Fruit fly (Drosophila melanogaster): ENCODE measurements around the gene CG43736.

CG43736 gene

dm6 chrX:6867175-6868023 is 3.7 kb downstream of the CG43736 start, which contains the start of gene CG14434 (continued):
- TF ChIP-seq zen (tag; optimal IDR thresholded peaks at IDR 0.05), result peak; percentile 21
- TF ChIP-seq tll (GFP tag; optimal IDR thresholded peaks at IDR 0.05), result no peak
- TF ChIP-seq CG1024 (GFP tag; IDR thresholded peaks at IDR 0.05), result no peak
- TF ChIP-seq CG2120 (GFP tag; optimal IDR thresholded peaks at IDR 0.05), result peak; percentile 70
- TF ChIP-seq Dad (GFP tag; optimal IDR thresholded peaks at IDR 0.05), result peak; percentile 24
- peak; percentile 73 for TF ChIP-seq caup (GFP tag; optimal IDR thresholded peaks at IDR 0.05; ENCODE audit: severe bottlenecking)
- peak; percentile 55 for TF ChIP-seq cwo (GFP tag; optimal IDR thresholded peaks at IDR 0.05)
- peak; percentile 13; the same call in 2 of the 3 replicates for TF ChIP-seq B-H1 (GFP tag; IDR thresholded peaks at IDR 0.05)
- no peak for TF ChIP-seq HmgZ (tag; optimal IDR thresholded peaks at IDR 0.05)
- TF ChIP-seq chm (GFP tag; IDR thresholded peaks at IDR 0.05), result no peak; the same call in 1 of the 2 replicates
- TF ChIP-seq CG14860 (GFP tag; IDR thresholded peaks at IDR 0.05; ENCODE audit: partially characterized antibody), result 0 out of 3 replicates have a peak, but pooled peaks have one; percentile 20
- peak; percentile 95 for TF ChIP-seq Sox100B (GFP tag; optimal IDR thresholded peaks at IDR 0.05)
- peak; percentile 49 for TF ChIP-seq CG4404 (GFP tag; IDR thresholded peaks at IDR 0.05)
- TF ChIP-seq CG4424 (GFP tag; optimal IDR thresholded peaks at IDR 0.05), result peak; percentile 88
- peak; percentile 12 for TF ChIP-seq fu2 (GFP tag; optimal IDR thresholded peaks at IDR 0.05)
- TF ChIP-seq Adf1 (GFP tag; IDR thresholded peaks at IDR 0.05), result peak; percentile 81
- no peak for TF ChIP-seq zf30C (GFP tag; optimal IDR thresholded peaks at IDR 0.05)
- peak; percentile 82 for TF ChIP-seq Abd-B (GFP tag; optimal IDR thresholded peaks at IDR 0.05)
- TF ChIP-seq Blimp-1 (GFP tag; optimal IDR thresholded peaks at IDR 0.05), result peak; percentile 68
- no peak for TF ChIP-seq Rx (GFP tag; IDR thresholded peaks at IDR 0.05)
- peak; percentile 40 for TF ChIP-seq CG4854 (GFP tag; optimal IDR thresholded peaks at IDR 0.05)
- TF ChIP-seq bab2 (GFP tag; optimal IDR thresholded peaks at IDR 0.05), result peak; percentile 63
- TF ChIP-seq ERR (GFP tag; optimal IDR thresholded peaks at IDR 0.05), result no peak
- TF ChIP-seq CG3163 (GFP tag; optimal IDR thresholded peaks at IDR 0.05), result no peak
- TF ChIP-seq fd3F (GFP tag; optimal IDR thresholded peaks at IDR 0.05), result peak; percentile 65
- TF ChIP-seq exex (tag; optimal IDR thresholded peaks at IDR 0.05), result peak; percentile 28
- no peak for TF ChIP-seq CG34224 (GFP tag; IDR thresholded peaks at IDR 0.05; ENCODE audit: partially characterized antibody)
- no peak for TF ChIP-seq Hey (tag; optimal IDR thresholded peaks at IDR 0.05)
- TF ChIP-seq sr (GFP tag; IDR thresholded peaks at IDR 0.05), result peak; percentile 45; the same call in 1 of the 3 replicates
- no peak for TF ChIP-seq dati (GFP tag; IDR thresholded peaks at IDR 0.05)
- peak; percentile 45 for TF ChIP-seq CG7786 (GFP tag; optimal IDR thresholded peaks at IDR 0.05)
- peak; percentile 29 for TF ChIP-seq CG13624 (GFP tag; optimal IDR thresholded peaks at IDR 0.05)
- no peak for TF ChIP-seq sc (optimal IDR thresholded peaks at IDR 0.05)
- TF ChIP-seq sc (GFP tag; optimal IDR thresholded peaks at IDR 0.05), result peak; percentile 87
- TF ChIP-seq CG18011 (GFP tag; optimal IDR thresholded peaks at IDR 0.05), result peak; percentile 37
- no peak for TF ChIP-seq pita (GFP tag; optimal IDR thresholded peaks at IDR 0.05)
- no peak for TF ChIP-seq CG8478 (optimal IDR thresholded peaks at IDR 0.05)
- no peak for TF ChIP-seq Scr (GFP tag; IDR thresholded peaks at IDR 0.05; ENCODE audit: partially characterized antibody)
- TF ChIP-seq CG12155 (GFP tag; optimal IDR thresholded peaks at IDR 0.05), result peak; percentile 40
- TF ChIP-seq CG1602 (GFP tag; optimal IDR thresholded peaks at IDR 0.05), result peak; percentile 74
- TF ChIP-seq Xbp1 (GFP tag; optimal IDR thresholded peaks at IDR 0.05), result peak; percentile 82
- TF ChIP-seq CG33557 (GFP tag; optimal IDR thresholded peaks at IDR 0.05), result peak; percentile 78
- TF ChIP-seq Jarid2 (GFP tag; optimal IDR thresholded peaks at IDR 0.05), result peak; percentile 55
- no peak for TF ChIP-seq CG4282 (GFP tag; optimal IDR thresholded peaks at IDR 0.05)
- TF ChIP-seq ranshi (GFP tag; IDR thresholded peaks at IDR 0.05), result no peak
- peak; percentile 48 for TF ChIP-seq Ada2b (GFP tag; IDR thresholded peaks at IDR 0.05)
- TF ChIP-seq gsb-n (tag; optimal IDR thresholded peaks at IDR 0.05), result peak; percentile 75
- TF ChIP-seq CG11560 (tag; IDR thresholded peaks at IDR 0.05), result no peak
- peak; percentile 83 for TF ChIP-seq CG17385 (GFP tag; optimal IDR thresholded peaks at IDR 0.05)

All from whole organism, embryonic.